Fruit fly (Drosophila melanogaster): ENCODE results near the gene Alp12.

Gene Alp12

DNA sequence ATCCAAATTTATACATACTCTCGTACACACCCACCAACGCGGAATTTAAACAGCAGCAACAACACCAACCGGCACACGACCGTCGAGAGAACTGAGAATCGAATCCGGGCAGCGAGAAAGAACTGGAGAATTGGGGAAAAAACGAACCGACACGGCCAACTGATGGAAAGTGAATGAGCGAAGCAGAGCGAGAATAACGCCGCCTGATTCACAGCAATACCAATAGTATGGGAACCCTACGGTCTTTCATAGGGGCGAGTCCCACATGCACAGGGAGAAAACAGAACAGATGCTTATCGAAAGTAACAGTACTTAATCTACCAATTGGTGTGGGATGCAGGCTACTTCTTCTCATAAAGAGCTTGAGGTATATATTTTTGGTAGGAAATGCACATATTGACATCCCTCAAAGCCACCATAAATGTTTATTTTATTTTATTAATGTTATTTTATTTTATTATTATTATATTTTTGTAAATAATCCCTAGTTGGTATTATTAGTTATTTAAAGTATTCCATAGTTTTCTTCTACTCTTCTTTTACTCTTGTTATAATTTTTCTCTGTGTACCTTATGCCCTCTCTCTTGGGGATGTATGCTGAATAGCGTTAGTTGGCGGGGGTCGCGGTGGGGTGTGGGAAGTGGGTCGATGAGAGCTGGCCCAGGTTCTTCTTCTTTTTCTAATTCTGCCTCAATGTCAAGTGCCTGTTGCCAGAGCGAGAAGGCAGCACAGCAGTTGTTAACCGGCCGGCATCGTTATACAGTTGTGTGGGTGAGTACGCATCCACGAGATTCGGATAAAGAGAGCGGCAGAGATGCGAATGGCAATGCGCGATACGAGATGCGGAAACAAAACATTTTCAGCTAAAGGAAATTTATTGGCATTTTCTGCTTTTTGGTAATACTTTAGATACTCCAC lies 25.3 kb upstream of the Alp12 start, which contains the start of gene CG17544 (continued):
- TF ChIP-seq Jarid2 (GFP tag; optimal IDR thresholded peaks at IDR 0.05) (peak; percentile 64), Trl (optimal IDR thresholded peaks at IDR 0.05) (peak; percentile 67 to 71), Trl (GFP tag; optimal IDR thresholded peaks at IDR 0.05) (peak; percentile 14), Fer1 (GFP tag; optimal IDR thresholded peaks at IDR 0.05) (peak; percentile 87), BEAF-32 (GFP tag; optimal IDR thresholded peaks at IDR 0.05) (no peak), Stat92E (GFP tag; optimal IDR thresholded peaks at IDR 0.05) (no peak), CG7372 (GFP tag; IDR thresholded peaks at IDR 0.05) (peak; percentile 25), CG15696 (tag; optimal IDR thresholded peaks at IDR 0.05) (peak; percentile 71), dysf (GFP tag; IDR thresholded peaks at IDR 0.05) (peak; percentile 72), sens-2 (GFP tag; IDR thresholded peaks at IDR 0.05) (peak; percentile 60; the same call in 1 of the 2 replicates), CG10147 (GFP tag; optimal IDR thresholded peaks at IDR 0.05) (peak; percentile 40), E2f2 (GFP tag; IDR thresholded peaks at IDR 0.05) (peak; percentile 49; the same call in 1 of the 2 replicates), CG30431 (GFP tag; optimal IDR thresholded peaks at IDR 0.05) (peak; percentile 64), CG10565 (GFP tag; optimal IDR thresholded peaks at IDR 0.05) (no peak), Hmr (GFP tag; optimal IDR thresholded peaks at IDR 0.05) (peak; percentile 91), CG2120 (GFP tag; optimal IDR thresholded peaks at IDR 0.05) (peak; percentile 68), HLHmδ (GFP tag; optimal IDR thresholded peaks at IDR 0.05) (peak; percentile 4), CG18262 (tag; optimal IDR thresholded peaks at IDR 0.05) (peak; percentile 92), CG12744 (GFP tag; optimal IDR thresholded peaks at IDR 0.05) (no peak), gsb-n (tag; optimal IDR thresholded peaks at IDR 0.05) (peak; percentile 60), nerfin-1 (tag; optimal IDR thresholded peaks at IDR 0.05) (peak; percentile 74), hb (GFP tag; IDR thresholded peaks at IDR 0.05; ENCODE audit: partially characterized antibody) (no peak), Vsx1 (GFP tag; optimal IDR thresholded peaks at IDR 0.05) (peak; percentile 53), Ada2b (GFP tag; IDR thresholded peaks at IDR 0.05) (peak; percentile 39; the same call in 1 of the 2 replicates), CG10366 (GFP tag; IDR thresholded peaks at IDR 0.05) (no peak; the same call in 1 of the 2 replicates), CG13894 (tag; optimal IDR thresholded peaks at IDR 0.05) (peak; percentile 84), CG16779 (GFP tag; IDR thresholded peaks at IDR 0.05) (peak; percentile 57; the same call in 1 of the 2 replicates), oc (tag; optimal IDR thresholded peaks at IDR 0.05) (peak; percentile 77), cas (GFP tag; IDR thresholded peaks at IDR 0.05) (no peak), CG8359 (GFP tag; optimal IDR thresholded peaks at IDR 0.05; ENCODE audit: borderline replicate concordance) (peak; percentile 71), CTCF (GFP tag; optimal IDR thresholded peaks at IDR 0.05) (no peak), CG11696 (GFP tag; IDR thresholded peaks at IDR 0.05) (no peak), CG17912 (GFP tag; optimal IDR thresholded peaks at IDR 0.05) (peak; percentile 44), gt (GFP tag; IDR thresholded peaks at IDR 0.05) (no peak), exex (tag; optimal IDR thresholded peaks at IDR 0.05) (peak; percentile 37), ATbp (GFP tag; optimal IDR thresholded peaks at IDR 0.05) (peak; percentile 70), chif (GFP tag; optimal IDR thresholded peaks at IDR 0.05) (peak; percentile 12 to 43), CG10321 (GFP tag; IDR thresholded peaks at IDR 0.05) (peak; percentile 90), sug (tag; optimal IDR thresholded peaks at IDR 0.05) (peak; percentile 81), cwo (GFP tag; optimal IDR thresholded peaks at IDR 0.05) (peak; percentile 87), caup (GFP tag; optimal IDR thresholded peaks at IDR 0.05; ENCODE audit: severe bottlenecking) (peak; percentile 72), CG10274 (GFP tag; optimal IDR thresholded peaks at IDR 0.05) (peak; percentile 56), bsh (GFP tag; optimal IDR thresholded peaks at IDR 0.05) (peak; percentile 72 to 86), org-1 (GFP tag; optimal IDR thresholded peaks at IDR 0.05) (peak; percentile 20), MBD-R2 (GFP tag; IDR thresholded peaks at IDR 0.05) (no peak; the same call in 1 of the 2 replicates), zfh2 (GFP tag; optimal IDR thresholded peaks at IDR 0.05) (peak; percentile 58), fru (optimal IDR thresholded peaks at IDR 0.05) (no peak), Lpt (GFP tag; optimal IDR thresholded peaks at IDR 0.05) (no peak)

Data from whole organism, embryonic.